Fruit fly (Drosophila melanogaster) whole organism, embryonic: ENCODE results near the gene CG31922.

Experiments used
- ATbp ChIP-seq: fragments of 200-800 bp; sonication (Bioruptor generic); optimal IDR thresholded peaks from 2 replicates; lab custom pipeline; 2017; ENCODE audit warnings: missing biosample characterization, mild to moderate bottlenecking, missing genetic modification characterization, missing genetic modification reagents
- Blimp-1 ChIP-seq: fragments of 200-800 bp; sonication (Bioruptor generic); optimal IDR thresholded peaks from 3 replicates; lab custom pipeline; 2018; ENCODE audit warnings: missing biosample characterization, missing genetic modification characterization, mild to moderate bottlenecking, moderate library complexity, missing genetic modification reagents
- BtbVII ChIP-seq: fragments of 200-800 bp; sonication (Bioruptor generic); optimal IDR thresholded peaks from 3 replicates; lab custom pipeline; 2017; ENCODE audit warnings: missing biosample characterization, mild to moderate bottlenecking, missing genetic modification characterization
- CG10267 ChIP-seq: fragments of 200-800 bp; sonication (Bioruptor generic); optimal IDR thresholded peaks from 2 replicates; lab custom pipeline; 2018; ENCODE audit warnings: missing biosample characterization, mild to moderate bottlenecking, missing genetic modification characterization, moderate library complexity
- CG11398 ChIP-seq: fragments of 200-800 bp; sonication (Bioruptor generic); optimal IDR thresholded peaks from 2 replicates; lab custom pipeline; 2016; ENCODE audit warnings: missing biosample characterization, missing genetic modification characterization
- CG12299 ChIP-seq: fragments of 200-800 bp; sonication (Bioruptor generic); optimal IDR thresholded peaks from 2 replicates; lab custom pipeline; 2018; ENCODE audit warnings: missing biosample characterization, mild to moderate bottlenecking, missing genetic modification characterization
- CG1233 ChIP-seq: fragments of 200-800 bp; sonication (Bioruptor generic); optimal IDR thresholded peaks from 4 replicates; lab custom pipeline; 2018; ENCODE audit warnings: missing biosample characterization, mild to moderate bottlenecking, missing genetic modification characterization
- CG13123 ChIP-seq: fragments of 200-800 bp; sonication (Bioruptor generic); optimal IDR thresholded peaks from 2 replicates; lab custom pipeline; 2016; ENCODE audit warnings: missing biosample characterization, missing genetic modification characterization
- CG14710 ChIP-seq: fragments of 200-800 bp; sonication (Bioruptor generic); optimal IDR thresholded peaks from 3 replicates; lab custom pipeline; 2019; ENCODE audit warnings: missing biosample characterization, mild to moderate bottlenecking, missing genetic modification characterization, moderate library complexity
- CG15696 ChIP-seq: fragments of 200-800 bp; sonication (Bioruptor generic); optimal IDR thresholded peaks from 2 replicates; lab custom pipeline; 2019; ENCODE audit warnings: missing biosample characterization, mild to moderate bottlenecking, missing genetic modification characterization, moderate library complexity
- CG17568 ChIP-seq: fragments of 200-800 bp; sonication (Bioruptor generic); optimal IDR thresholded peaks from 2 replicates; lab custom pipeline; 2018; ENCODE audit warnings: missing biosample characterization, mild to moderate bottlenecking, missing genetic modification characterization, moderate library complexity
- CG17802 ChIP-seq: fragments of 200-800 bp; sonication (Bioruptor generic); optimal IDR thresholded peaks from 2 replicates; lab custom pipeline; 2018; ENCODE audit warnings: missing biosample characterization, mild to moderate bottlenecking, missing genetic modification characterization, moderate library complexity
- CG18476 ChIP-seq: fragments of 200-800 bp; sonication (Bioruptor generic); optimal IDR thresholded peaks from 2 replicates; lab custom pipeline; 2016; ENCODE audit warnings: missing biosample characterization, mild to moderate bottlenecking, missing genetic modification characterization
- CG18619 ChIP-seq: fragments of 200-800 bp; sonication (Bioruptor generic); optimal IDR thresholded peaks from 3 replicates; lab custom pipeline; 2017; ENCODE audit warnings: missing biosample characterization, mild to moderate bottlenecking, missing genetic modification characterization
- CG31388 ChIP-seq: fragments of 200-800 bp; sonication (Bioruptor generic); optimal IDR thresholded peaks from 2 replicates; lab custom pipeline; 2016; ENCODE audit warnings: missing biosample characterization, missing genetic modification characterization
- CG3407 ChIP-seq: fragments of 200-800 bp; sonication (Bioruptor generic); optimal IDR thresholded peaks from 2 replicates; lab custom pipeline; 2018; ENCODE audit warnings: missing biosample characterization, mild to moderate bottlenecking, missing genetic modification characterization
- CG4360 ChIP-seq: fragments of 200-800 bp; sonication (Bioruptor generic); IDR thresholded peaks from 2 replicates; pipeline ENCODE4 v1.3.6; 2022; ENCODE audit warnings: missing biosample characterization, missing genetic modification characterization
- CG4707 ChIP-seq: fragments of 200-800 bp; sonication (Bioruptor generic); optimal IDR thresholded peaks from 2 replicates; lab custom pipeline; 2018; ENCODE audit warnings: missing biosample characterization, mild to moderate bottlenecking, missing genetic modification characterization, moderate library complexity
- CG5180 ChIP-seq: fragments of 200-800 bp; sonication (Bioruptor generic); optimal IDR thresholded peaks from 3 replicates; lab custom pipeline; 2017; ENCODE audit warnings: missing biosample characterization, missing genetic modification characterization, mild to moderate bottlenecking, moderate library complexity, missing genetic modification reagents
- CG7556 ChIP-seq: fragments of 200-800 bp; sonication (Bioruptor generic); optimal IDR thresholded peaks from 2 replicates; lab custom pipeline; 2017; ENCODE audit warnings: missing biosample characterization, mild to moderate bottlenecking, missing genetic modification characterization
- CG8359 ChIP-seq: fragments of 200-800 bp; sonication (Bioruptor generic); optimal IDR thresholded peaks from 2 replicates; lab custom pipeline; 2017; ENCODE audit warnings: missing biosample characterization, mild to moderate bottlenecking, missing genetic modification characterization, borderline replicate concordance
- Drgx ChIP-seq: fragments of 200-800 bp; sonication (Bioruptor generic); IDR thresholded peaks from 2 replicates; pipeline ENCODE4 v1.3.6; 2022; ENCODE audit warnings: missing biosample characterization, missing genetic modification characterization
- E2f1 ChIP-seq: fragments of 200-800 bp; sonication (Bioruptor generic); IDR thresholded peaks from 2 replicates; pipeline ENCODE4 v1.3.6; 2022; ENCODE audit warnings: missing biosample characterization, missing genetic modification characterization
- H15 ChIP-seq: fragments of 200-800 bp; sonication (Bioruptor generic); IDR thresholded peaks from 3 replicates; pipeline ENCODE4 v1.3.6; 2022; ENCODE audit warnings: missing biosample characterization, missing genetic modification characterization
- Hmr ChIP-seq: fragments of 200-800 bp; sonication (Bioruptor generic); optimal IDR thresholded peaks from 3 replicates; lab custom pipeline; 2017; ENCODE audit warnings: mild to moderate bottlenecking, missing biosample characterization, missing genetic modification reagents, missing genetic modification characterization
- Med ChIP-seq: fragments of 200-800 bp; sonication (Bioruptor generic); peaks from one replicate; lab custom pipeline; 2016; ENCODE audit warnings: missing biosample characterization, missing genetic modification characterization, mild to moderate bottlenecking, inconsistent platforms, moderate library complexity
- Side ChIP-seq: fragments of 200-800 bp; sonication (Bioruptor generic); optimal IDR thresholded peaks from 2 replicates; lab custom pipeline; 2016; ENCODE audit warnings: missing biosample characterization, missing genetic modification characterization
- aop ChIP-seq: fragments of 200-800 bp; sonication (Bioruptor generic); IDR thresholded peaks from 2 replicates; pipeline ENCODE4 v1.3.6; 2022; ENCODE audit warnings: missing biosample characterization, missing genetic modification characterization
- bab2 ChIP-seq: fragments of 200-800 bp; sonication (Bioruptor generic); optimal IDR thresholded peaks from 2 replicates; lab custom pipeline; 2016; ENCODE audit warnings: missing biosample characterization, missing genetic modification characterization
- dan ChIP-seq: fragments of 200-800 bp; sonication (Bioruptor generic); IDR thresholded peaks from 2 replicates; pipeline ENCODE4 v1.3.6; 2022; ENCODE audit warnings: missing biosample characterization, missing genetic modification characterization
- ewg ChIP-seq: fragments of 200-800 bp; sonication (Bioruptor generic); optimal IDR thresholded peaks from 3 replicates; lab custom pipeline; 2017; ENCODE audit warnings: mild to moderate bottlenecking, missing biosample characterization, missing genetic modification reagents, missing genetic modification characterization
- fd3F ChIP-seq: fragments of 200-800 bp; sonication (Bioruptor generic); optimal IDR thresholded peaks from 2 replicates; lab custom pipeline; 2018; ENCODE audit warnings: missing biosample characterization, mild to moderate bottlenecking, missing genetic modification characterization, moderate library complexity
- fd96Cb ChIP-seq: fragments of 200-800 bp; sonication (Bioruptor generic); optimal IDR thresholded peaks from 2 replicates; lab custom pipeline; 2018; ENCODE audit warnings: missing biosample characterization, mild to moderate bottlenecking, missing genetic modification characterization, moderate library complexity
- gsb ChIP-seq: fragments of 200-800 bp; sonication (Bioruptor generic); IDR thresholded peaks from 2 replicates; pipeline ENCODE4 v1.3.6; 2022; ENCODE audit warnings: missing biosample characterization, missing genetic modification characterization
- gsb-n ChIP-seq: fragments of 200-800 bp; sonication (Bioruptor generic); optimal IDR thresholded peaks from 3 replicates; lab custom pipeline; 2018; ENCODE audit warnings: missing biosample characterization, mild to moderate bottlenecking, missing genetic modification characterization
- kah ChIP-seq: fragments of 200-800 bp; sonication (Bioruptor generic); optimal IDR thresholded peaks from 2 replicates; lab custom pipeline; 2018; ENCODE audit warnings: missing biosample characterization, mild to moderate bottlenecking, missing genetic modification characterization
- lola ChIP-seq, 3 experiments: fragments of >200 bp in 2 of 3; fragments of 200-800 bp in 1 of 3; sonication (Bioruptor generic) in 1 of 3; optimal IDR thresholded peaks; 2 replicates each; lab custom pipeline; 2017 to 2019; ENCODE audit warnings: missing biosample characterization in 3 of 3, missing genetic modification characterization in 3 of 3, mild to moderate bottlenecking in 1 of 3, moderate library complexity in 1 of 3
- luna ChIP-seq: fragments of 200-800 bp; sonication (Bioruptor generic); optimal IDR thresholded peaks from 2 replicates; lab custom pipeline; 2016; ENCODE audit warnings: missing biosample characterization, missing genetic modification characterization
- nerfin-1 ChIP-seq: fragments of 200-800 bp; sonication (Bioruptor generic); optimal IDR thresholded peaks from 3 replicates; lab custom pipeline; 2019; ENCODE audit warnings: missing biosample characterization, mild to moderate bottlenecking, missing genetic modification characterization, moderate library complexity
- oc ChIP-seq: fragments of 200-800 bp; sonication (Bioruptor generic); optimal IDR thresholded peaks from 2 replicates; lab custom pipeline; 2018; ENCODE audit warnings: missing biosample characterization, mild to moderate bottlenecking, missing genetic modification characterization, moderate library complexity
- phol ChIP-seq: fragments of 200-800 bp; sonication (Bioruptor generic); optimal IDR thresholded peaks from 3 replicates; lab custom pipeline; 2018; ENCODE audit warnings: missing biosample characterization, mild to moderate bottlenecking, missing genetic modification characterization, moderate library complexity
- run ChIP-seq: fragments of 200-800 bp; sonication (Bioruptor generic); optimal IDR thresholded peaks from 3 replicates; lab custom pipeline; 2018; ENCODE audit warnings: missing biosample characterization, mild to moderate bottlenecking, missing genetic modification characterization
- sc ChIP-seq, 3 experiments: fragments of >200 bp in 2 of 3; fragments of 200-800 bp in 1 of 3; sonication (Bioruptor generic) in 1 of 3; optimal IDR thresholded peaks; 2 replicates in 2 of 3; 3 replicates in 1 of 3; lab custom pipeline; 2017; ENCODE audit warnings: mild to moderate bottlenecking in 1 of 3, missing biosample characterization in 1 of 3, missing genetic modification characterization in 1 of 3, missing genetic modification reagents in 1 of 3
- slbo ChIP-seq: fragments of 200-800 bp; sonication (Bioruptor generic); IDR thresholded peaks from 2 replicates; pipeline ENCODE4 v1.3.6; 2022; ENCODE audit warnings: missing biosample characterization, missing genetic modification characterization
- so ChIP-seq: fragments of 200-800 bp; sonication (Bioruptor generic); IDR thresholded peaks from 3 replicates; pipeline ENCODE4 v1.3.6; 2022; ENCODE audit warnings: missing biosample characterization, missing genetic modification characterization
- sr ChIP-seq: fragments of 200-800 bp; sonication (Bioruptor generic); IDR thresholded peaks from 3 replicates; pipeline ENCODE4 v1.3.6; 2022; ENCODE audit warnings: missing biosample characterization, missing genetic modification characterization
- toy ChIP-seq: fragments of 200-800 bp; sonication (Bioruptor generic); IDR thresholded peaks from 2 replicates; pipeline ENCODE4 v1.3.6; 2022; ENCODE audit warnings: missing biosample characterization, missing genetic modification characterization
- wek ChIP-seq: fragments of 200-800 bp; sonication (Bioruptor generic); optimal IDR thresholded peaks from 3 replicates; lab custom pipeline; 2018; ENCODE audit warnings: missing biosample characterization, mild to moderate bottlenecking, missing genetic modification characterization, moderate library complexity

CG31922 gene

dm6 chr2L:1123078-1123818 lies 46.7 kb upstream of the CG31922 start (continued):
- peak; percentile 33 for TF ChIP-seq BtbVII (GFP tag; lab: Kevin White, UChicago)
- no peak for TF ChIP-seq H15 (GFP tag; lab: Robert Waterston, UW)
- no peak for TF ChIP-seq Hmr (GFP tag; lab: Kevin White, UChicago)
- TF ChIP-seq luna = no peak
- TF ChIP-seq CG18619 = peak; percentile 20
- no peak for TF ChIP-seq sc (optimal IDR thresholded peaks at IDR 0.05; lab: Kevin White, UChicago)
- TF ChIP-seq sc (GFP tag; optimal IDR thresholded peaks at IDR 0.05; lab: Kevin White, UChicago) = peak; percentile 64
- peak; percentile 27 for TF ChIP-seq wek
- peak; percentile 29 for TF ChIP-seq fd96Cb (tag; lab: Kevin White, UChicago)
- TF ChIP-seq oc (tag; lab: Kevin White, UChicago) = peak; percentile 46
- peak; percentile 77 for TF ChIP-seq Blimp-1
- no peak for TF ChIP-seq E2f1 (GFP tag; lab: Robert Waterston, UW)
- TF ChIP-seq toy = no peak
- TF ChIP-seq CG11398 (GFP tag; lab: Kevin White, UChicago) = no peak
- peak; percentile 34 for TF ChIP-seq CG7556 (GFP tag; lab: Kevin White, UChicago)
- peak; percentile 5 for TF ChIP-seq run
- no peak for TF ChIP-seq sr (GFP tag; lab: Robert Waterston, UW)
- peak; percentile 5 for TF ChIP-seq CG5180 (GFP tag; lab: Kevin White, UChicago)
- peak; percentile 67 for TF ChIP-seq bab2
- peak; percentile 77 for TF ChIP-seq CG3407
- peak; percentile 24 for TF ChIP-seq ewg
- peak; percentile 22 for TF ChIP-seq phol
- TF ChIP-seq fd3F (GFP tag; lab: Kevin White, UChicago) = no peak
- TF ChIP-seq kah (GFP tag; lab: Kevin White, UChicago) = no peak
- no peak for TF ChIP-seq gsb (GFP tag; lab: Robert Waterston, UW)
- TF ChIP-seq Med = peak; percentile 80
- TF ChIP-seq CG17568 (GFP tag; lab: Kevin White, UChicago) = peak; percentile 56
- peak; percentile 21; the same call in 1 of the 2 replicates for TF ChIP-seq CG4360
- TF ChIP-seq CG10267 (tag; lab: Kevin White, UChicago) = peak; percentile 30
- peak; percentile 68 for TF ChIP-seq nerfin-1 (tag; lab: Kevin White, UChicago)
- no peak for TF ChIP-seq Side (GFP tag; lab: Kevin White, UChicago)
- no peak for TF ChIP-seq aop (GFP tag; lab: Robert Waterston, UW)
- TF ChIP-seq CG17802 (tag; lab: Kevin White, UChicago) = no peak
- TF ChIP-seq CG14710 (tag; lab: Kevin White, UChicago) = peak; percentile 72
- no peak for TF ChIP-seq Drgx (GFP tag; lab: Robert Waterston, UW)
- peak; percentile 82 for TF ChIP-seq gsb-n
- peak in 1 of 3 experiments; percentile 74 for TF ChIP-seq lola (GFP tag; optimal IDR thresholded peaks at IDR 0.05; lab: Kevin White, UChicago)
- TF ChIP-seq so (GFP tag; lab: Robert Waterston, UW) = no peak
- no peak for TF ChIP-seq dan (GFP tag; lab: Robert Waterston, UW)
- peak; percentile 29 for TF ChIP-seq CG18476
- peak; percentile 18 for TF ChIP-seq CG13123 (GFP tag; lab: Kevin White, UChicago)
- peak; percentile 45 for TF ChIP-seq CG1233 (GFP tag; lab: Kevin White, UChicago)
- peak; percentile 43 for TF ChIP-seq CG12299
- TF ChIP-seq ATbp (GFP tag; lab: Kevin White, UChicago) = peak; percentile 86
- TF ChIP-seq CG31388 (GFP tag; lab: Kevin White, UChicago) = no peak
- TF ChIP-seq slbo = no peak
- TF ChIP-seq CG8359 (GFP tag; lab: Kevin White, UChicago) = peak; percentile 59
- TF ChIP-seq CG4707 = peak; percentile 55
- TF ChIP-seq CG15696 (tag; lab: Kevin White, UChicago) = peak; percentile 83
